Worm (Caenorhabditis elegans) whole organism, L4 larva: Measurements from ENCODE around the gene his-16.

Source experiments
- T20F7.1 ChIP-seq: fragments of 200-800 bp; sonication (Bioruptor generic); optimal IDR thresholded peaks from 2 replicates; lab custom pipeline; 2018; ENCODE audit warnings: mild to moderate bottlenecking, missing genetic modification characterization, missing compliant biosample characterization
- Y75B8A.6 ChIP-seq: fragments of 200-800 bp; sonication (Bioruptor generic); IDR thresholded peaks from 2 replicates; pipeline ENCODE4 v1.3.6; 2022; ENCODE audit warnings: missing genetic modification reagents, missing genetic modification characterization, missing compliant biosample characterization
- aly-2 ChIP-seq: sonication (generic microtip); optimal IDR thresholded peaks from 2 replicates; lab custom pipeline; 2018; ENCODE audit warnings: missing biosample characterization, missing genetic modification characterization
- daf-16 ChIP-seq, 3 experiments: sonication (generic microtip); optimal IDR thresholded peaks; 2 replicates each; lab custom pipeline; 2016 to 2017; ENCODE audit warnings: missing genetic modification characterization in 3 of 3, missing genetic modification reagents in 3 of 3, mild to moderate bottlenecking in 2 of 3, missing compliant biosample characterization in 2 of 3, missing biosample characterization in 1 of 3, moderate library complexity in 1 of 3
- fos-1 ChIP-seq: fragments of 150-350 bp; optimal IDR thresholded peaks from 2 replicates; lab custom pipeline; 2014; ENCODE audit warnings: missing biosample characterization, missing genetic modification characterization
- mdt-29 ChIP-seq: fragments of 200-800 bp; sonication (Bioruptor generic); IDR thresholded peaks from 2 replicates; pipeline ENCODE4 v1.3.6; 2022; ENCODE audit warnings: missing genetic modification reagents, missing genetic modification characterization, missing compliant biosample characterization
- mxl-2 ChIP-seq: fragments of 200-800 bp; sonication (Bioruptor generic); conservative IDR thresholded peaks from 2 replicates; pipeline ENCODE4 v1.3.6; 2022; ENCODE audit warnings: missing genetic modification reagents, missing genetic modification characterization, missing compliant biosample characterization
- nhr-28 ChIP-seq: fragments of 150-350 bp; optimal IDR thresholded peaks from 2 replicates; lab custom pipeline; 2014; ENCODE audit warnings: missing biosample characterization, missing genetic modification characterization
- nhr-77 ChIP-seq: fragments of 150-350 bp; optimal IDR thresholded peaks from 2 replicates; lab custom pipeline; 2014; ENCODE audit warnings: missing biosample characterization, missing genetic modification characterization
- php-3 ChIP-seq: fragments of 200-800 bp; sonication (Bioruptor generic); IDR thresholded peaks from 2 replicates; pipeline ENCODE4 v1.3.6; 2022; ENCODE audit warnings: missing genetic modification reagents, missing genetic modification characterization, missing compliant biosample characterization
- pqm-1 ChIP-seq: sonication (generic microtip); optimal IDR thresholded peaks from 2 replicates; lab custom pipeline; 2017; ENCODE audit warnings: missing biosample characterization, missing genetic modification characterization
- spr-3 ChIP-seq: fragments of 200-800 bp; sonication (Bioruptor generic); optimal IDR thresholded peaks from 2 replicates; lab custom pipeline; 2018; ENCODE audit warnings: mild to moderate bottlenecking, missing genetic modification characterization, missing compliant biosample characterization
- unc-39 ChIP-seq: sonication (generic microtip); optimal IDR thresholded peaks from 2 replicates; lab custom pipeline; 2017; ENCODE audit warnings: missing biosample characterization, missing genetic modification characterization
- zip-11 ChIP-seq: fragments of 200-800 bp; sonication (Bioruptor generic); IDR thresholded peaks from 2 replicates; pipeline ENCODE4 v1.3.6; 2022; ENCODE audit warnings: missing genetic modification characterization, missing compliant biosample characterization
- zip-2 ChIP-seq: fragments of 150-350 bp; optimal IDR thresholded peaks from 2 replicates; lab custom pipeline; 2014; ENCODE audit warnings: missing biosample characterization, missing genetic modification characterization

his-16 gene

ce11 chrII:13771335-13771734 is 46.6 kb downstream of the his-16 start, which contains the start of gene C01B9.1:
TSS of gene C01B9.1 (plus strand) at chrII:13771575.
- peak; percentile 36 for TF ChIP-seq nhr-77 (tag; lab: Kevin White, UChicago)
- TF ChIP-seq aly-2 (tag; lab: Kevin White, UChicago), result no peak
- no peak for TF ChIP-seq daf-16 (GFP tag; optimal IDR thresholded peaks at IDR 0.05; lab: Kevin White, UChicago)
- TF ChIP-seq daf-16 (tag; optimal IDR thresholded peaks at IDR 0.05; lab: Kevin White, UChicago), result peak; percentile 49
- no peak for TF ChIP-seq zip-2 (tag; lab: Kevin White, UChicago)
- no peak for TF ChIP-seq mdt-29
- TF ChIP-seq zip-11, result no peak
- TF ChIP-seq unc-39 (tag; lab: Kevin White, UChicago), result no peak
- no peak for TF ChIP-seq spr-3 (GFP tag; lab: Kevin White, UChicago)
- no peak for TF ChIP-seq fos-1 (tag; lab: Kevin White, UChicago)
- peak; percentile 68 for TF ChIP-seq nhr-28
- no peak for TF ChIP-seq Y75B8A.6 (GFP tag; lab: Robert Waterston, UW)
- TF ChIP-seq mxl-2 (GFP tag; lab: Robert Waterston, UW), result no peak
- TF ChIP-seq php-3 (GFP tag; lab: Robert Waterston, UW), result no peak
- TF ChIP-seq T20F7.1, result no peak
- TF ChIP-seq pqm-1 (tag; lab: Kevin White, UChicago), result peak; percentile 81
